Worm (Caenorhabditis elegans): ENCODE results near the gene swsn-4.
A peak's percentile ranks its signal among the peaks of the same experiment; 100 is the strongest.

The swsn-4 gene

DNA sequence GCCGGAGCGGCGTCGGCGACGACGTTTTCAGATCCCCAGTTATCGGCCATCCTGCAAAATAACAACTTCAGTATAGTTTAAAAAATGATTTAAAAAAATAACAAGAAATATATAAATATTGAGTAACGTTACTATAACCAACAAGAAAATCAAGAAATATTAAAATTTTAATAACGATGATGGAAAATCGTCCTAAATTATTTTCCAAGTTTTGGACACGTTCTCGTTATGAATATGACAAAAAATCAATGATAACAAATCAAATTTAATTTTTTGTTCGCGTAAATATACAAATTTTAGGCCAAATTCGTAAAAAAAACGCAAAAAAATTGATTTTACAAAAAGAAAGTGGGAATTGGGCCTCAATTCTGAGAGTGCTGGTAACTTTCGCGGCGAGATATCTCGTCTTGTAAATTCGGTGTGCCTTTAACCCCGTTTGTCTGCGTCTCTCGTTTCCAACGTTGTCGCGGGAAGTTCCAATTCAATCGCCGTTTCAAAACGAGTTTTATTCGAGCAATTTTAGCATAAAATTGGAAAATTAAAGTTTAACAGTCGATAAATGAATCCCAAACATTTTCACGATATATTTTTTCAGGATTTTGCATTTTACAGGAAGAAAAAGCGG is 14.7 kb upstream of the swsn-4 start, which contains the start of gene rps-5:
rps-5 (minus strand) TSS at position 51 of the 625 bp plus-strand sequence.
- TF ChIP-seq lin-13 (GFP tag; optimal IDR thresholded peaks at IDR 0.05): no peak
- peak; percentile 22 for TF ChIP-seq nhr-11 (tag; optimal IDR thresholded peaks at IDR 0.05)
- peak; percentile 51 for TF ChIP-seq lin-38 (GFP tag; IDR thresholded peaks at IDR 0.05)
- TF ChIP-seq unc-62 (GFP tag; optimal IDR thresholded peaks at IDR 0.05 in 1 of 2): peak in 1 of 2 experiments; percentile 87
- no peak for TF ChIP-seq unc-62 (tag; optimal IDR thresholded peaks at IDR 0.05)
- no peak for TF ChIP-seq sdz-12 (GFP tag; optimal IDR thresholded peaks at IDR 0.05)
- no peak for TF ChIP-seq ZK337.2 (GFP tag; IDR thresholded peaks at IDR 0.05)
- TF ChIP-seq hlh-11 (tag; optimal IDR thresholded peaks at IDR 0.05): peak; percentile 32
- TF ChIP-seq dpl-1 (GFP tag; optimal IDR thresholded peaks at IDR 0.05): peak; percentile 82
- 0 out of 2 replicates have a peak, but pooled peaks have one; percentile 55 for TF ChIP-seq hmg-1.1 (GFP tag; IDR thresholded peaks at IDR 0.05)
- peak; percentile 50; the same call in 1 of the 2 replicates for TF ChIP-seq snpc-1.2 (GFP tag; IDR thresholded peaks at IDR 0.05)
- peak in 1 of 2 experiments; percentile 25 for TF ChIP-seq hif-1 (tag; optimal IDR thresholded peaks at IDR 0.05)
- TF ChIP-seq lin-1 (GFP tag; IDR thresholded peaks at IDR 0.05): no peak
- TF ChIP-seq nhr-6 (tag; optimal IDR thresholded peaks at IDR 0.05): peak; percentile 58
- TF ChIP-seq mes-2 (tag; optimal IDR thresholded peaks at IDR 0.05; ENCODE audit: poor library complexity, severe bottlenecking): peak; percentile 63
- TF ChIP-seq hlh-30 (tag; optimal IDR thresholded peaks at IDR 0.05; ENCODE audit: insufficient read depth): peak; percentile 43
- peak in 1 of 2 experiments; percentile 85 for TF ChIP-seq lsy-2 (tag; optimal IDR thresholded peaks at IDR 0.05)
- no peak for TF ChIP-seq Y105C5A.15 (GFP tag; IDR thresholded peaks at IDR 0.05)
- no peak for TF ChIP-seq nhr-76 (tag; optimal IDR thresholded peaks at IDR 0.05)
- peak; percentile 47 for TF ChIP-seq mep-1 (tag; optimal IDR thresholded peaks at IDR 0.05)
- TF ChIP-seq dve-1 (tag; optimal IDR thresholded peaks at IDR 0.05; ENCODE audit: insufficient read depth): peak; percentile 46
- no peak for TF ChIP-seq daf-12 (tag; optimal IDR thresholded peaks at IDR 0.05)
- TF ChIP-seq duxl-1 (tag; optimal IDR thresholded peaks at IDR 0.05; ENCODE audit: poor library complexity): no peak
- TF ChIP-seq nhr-28 (tag; optimal IDR thresholded peaks at IDR 0.05): peak; percentile 17
- no peak for TF ChIP-seq nhr-102 (tag; optimal IDR thresholded peaks at IDR 0.05)
- no peak for TF ChIP-seq nhr-41 (GFP tag; IDR thresholded peaks at IDR 0.05)

DNA sequence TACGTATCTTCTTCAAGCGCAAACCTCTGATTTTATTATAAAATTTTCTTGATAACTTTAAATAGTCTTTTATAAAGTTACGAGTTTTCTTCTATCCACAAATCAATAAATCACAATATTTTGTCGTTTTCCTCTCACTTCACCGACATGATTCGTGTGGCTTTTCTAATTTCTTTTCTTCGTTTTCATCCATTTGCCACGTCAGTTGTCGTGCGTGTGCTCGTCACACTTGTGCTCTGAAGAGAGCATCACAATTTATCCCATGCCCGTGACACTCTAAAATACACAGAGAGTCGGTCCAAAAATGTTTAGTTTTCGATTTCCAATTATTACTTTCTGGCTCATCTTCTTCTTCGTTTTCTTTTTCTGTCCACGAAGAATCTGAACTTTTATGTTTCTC is 13.9 kb upstream of the swsn-4 start:
- TF ChIP-seq ceh-82 (tag; optimal IDR thresholded peaks at IDR 0.05) (no peak), hlh-30 (tag; optimal IDR thresholded peaks at IDR 0.05; ENCODE audit: insufficient read depth) (peak; percentile 36), hif-1 (tag; optimal IDR thresholded peaks at IDR 0.05) (no peak), lim-7 (GFP tag; IDR thresholded peaks at IDR 0.05) (no peak)

DNA sequence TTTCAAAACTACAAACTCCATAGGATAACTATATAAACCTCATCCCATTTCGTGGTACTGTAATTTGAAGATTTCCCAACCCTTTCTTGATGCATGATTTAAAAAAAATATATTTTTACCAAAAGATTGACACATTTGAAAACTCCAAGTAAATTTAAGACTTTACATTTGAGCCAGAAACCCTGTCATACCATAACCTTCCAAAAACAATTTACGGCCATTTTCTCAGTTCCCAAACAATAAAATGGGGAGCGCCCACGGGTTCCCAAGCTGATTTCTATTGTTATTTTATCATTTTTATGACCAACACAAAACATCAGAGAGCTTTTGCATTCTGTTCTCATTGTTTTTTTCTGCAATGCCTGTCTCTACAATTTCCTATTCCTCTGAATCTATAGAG is 13.2 kb upstream of the swsn-4 start, which contains the start of gene clc-9:
clc-9 (plus strand) TSS at position 301 of the 400 bp plus-strand sequence.
- TF ChIP-seq ceh-28 (tag; optimal IDR thresholded peaks at IDR 0.05): no peak
- TF ChIP-seq duxl-1 (tag; optimal IDR thresholded peaks at IDR 0.05; ENCODE audit: poor library complexity): no peak
- TF ChIP-seq T26A8.4 (GFP tag; IDR thresholded peaks at IDR 0.05): no peak
- no peak for TF ChIP-seq Y105C5A.15 (GFP tag; IDR thresholded peaks at IDR 0.05)
- no peak for TF ChIP-seq ceh-82 (tag; optimal IDR thresholded peaks at IDR 0.05)

DNA sequence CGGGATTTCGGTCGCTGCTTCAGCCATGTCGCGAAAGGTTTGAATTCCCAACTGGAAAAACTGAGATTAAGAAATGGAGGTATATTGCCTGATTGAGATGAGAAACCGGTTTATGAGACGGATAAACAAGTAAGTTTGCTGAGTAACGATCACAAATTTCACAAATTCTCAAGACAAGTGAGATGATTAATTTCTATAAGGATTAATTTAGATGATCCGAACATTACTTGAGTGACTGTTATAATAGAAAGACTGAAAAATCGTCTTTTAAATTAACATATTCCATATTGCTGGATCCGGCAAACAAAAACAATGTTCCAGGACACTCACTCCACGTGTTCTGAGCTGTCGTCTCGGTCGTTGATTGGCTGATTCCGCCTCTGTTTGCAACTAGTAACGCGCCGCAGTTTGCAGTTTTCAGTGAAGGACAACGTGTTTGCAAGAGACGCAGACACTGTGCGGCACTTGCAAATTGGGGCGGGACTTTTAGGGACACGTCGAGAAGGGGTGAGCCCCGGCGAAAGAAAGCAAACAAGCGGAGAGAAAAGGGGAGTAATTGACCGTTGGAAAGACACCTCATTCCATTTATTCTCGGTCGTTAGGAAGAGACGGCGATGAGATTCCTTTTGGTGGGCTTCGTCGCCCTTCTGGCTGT is 6.9 kb upstream of the swsn-4 start, which contains the start of the genes imp-2 and enpl-1:
imp-2 (minus strand) TSS at position 51 of the 655 bp plus-strand sequence.
enpl-1 (plus strand) TSS at position 462 of the 655 bp plus-strand sequence.
- TF ChIP-seq madf-9 (GFP tag; conservative IDR thresholded peaks at IDR 0.05) (0 out of 2 replicates have a peak, but pooled peaks have one; percentile 9), snpc-4 (tag; optimal IDR thresholded peaks at IDR 0.05) (no peak), T20F7.1 (GFP tag; optimal IDR thresholded peaks at IDR 0.05) (peak; percentile 85), hlh-11 (tag; optimal IDR thresholded peaks at IDR 0.05) (peak; percentile 96), Y105C5A.15 (GFP tag; IDR thresholded peaks at IDR 0.05) (no peak), tra-1 (GFP tag; IDR thresholded peaks at IDR 0.05) (peak; percentile 49; the same call in 1 of the 2 replicates), nhr-111 (GFP tag; optimal IDR thresholded peaks at IDR 0.05) (no peak), daf-16 (GFP tag; optimal IDR thresholded peaks at IDR 0.05) (peak in 1 of 2 experiments; percentile 74), daf-16 (tag; optimal IDR thresholded peaks at IDR 0.05) (peak; percentile 72), ceh-62 (tag; optimal IDR thresholded peaks at IDR 0.05) (no peak), zfp-3 (GFP tag; conservative IDR thresholded peaks at IDR 0.05) (0 out of 2 replicates have a peak, but pooled peaks have one; percentile 13), zip-11 (GFP tag; IDR thresholded peaks at IDR 0.05) (no peak), lin-13 (GFP tag; optimal IDR thresholded peaks at IDR 0.05) (peak; percentile 83), aha-1 (tag) (peak; percentile 87), nhr-11 (tag; optimal IDR thresholded peaks at IDR 0.05) (peak; percentile 83), lsy-2 (tag; optimal IDR thresholded peaks at IDR 0.05) (peak; percentile 85 to 96), nhr-25 (tag; optimal IDR thresholded peaks at IDR 0.05; ENCODE audit: borderline replicate concordance, insufficient read depth) (peak; percentile 65), mdt-29 (GFP tag; IDR thresholded peaks at IDR 0.05) (peak; percentile 60; the same call in 1 of the 2 replicates)
